Worm (Caenorhabditis elegans): ENCODE data around the gene ets-5.

- TF ChIP-seq ref-1 (GFP tag; conservative IDR thresholded peaks at IDR 0.05) (no peak), flt-1 (GFP tag; IDR thresholded peaks at IDR 0.05) (no peak), cog-1 (tag; optimal IDR thresholded peaks at IDR 0.05) (no peak), tab-1 (GFP tag; IDR thresholded peaks at IDR 0.05) (no peak), ztf-23 (GFP tag; IDR thresholded peaks at IDR 0.05) (no peak), med-1 (GFP tag; optimal IDR thresholded peaks at IDR 0.05; ENCODE audit: insufficient read depth) (no peak)
Observed at ce11 chrX:5106942-5107341, 22.6 kb upstream of the ets-5 start, which contains the start of gene C42D8.9.

Measured in whole organism, midembryonic.